Fruit fly (Drosophila melanogaster): ENCODE measurements around the gene CG13949.

CG13949 gene

dm6 chr2L:845341-846004, 9.7 kb upstream of the CG13949 start (continued):
- no peak for TF ChIP-seq Blimp-1 (GFP tag; optimal IDR thresholded peaks at IDR 0.05)
- peak; percentile 78 for TF ChIP-seq CG7368 (GFP tag; optimal IDR thresholded peaks at IDR 0.05)
- peak; percentile 32 for TF ChIP-seq fd59A (GFP tag; optimal IDR thresholded peaks at IDR 0.05)
- peak; percentile 92 for TF ChIP-seq Eip78C (GFP tag)
- peak; percentile 50 for TF ChIP-seq CG3032 (tag; optimal IDR thresholded peaks at IDR 0.05)
- peak; percentile 77 for TF ChIP-seq Lpt (GFP tag; optimal IDR thresholded peaks at IDR 0.05)
- peak; percentile 90 for TF ChIP-seq CG15336 (GFP tag; IDR thresholded peaks at IDR 0.05)
- peak; percentile 36 for TF ChIP-seq dsx (GFP tag; optimal IDR thresholded peaks at IDR 0.05; ENCODE audit: poor library complexity, severe bottlenecking)
- TF ChIP-seq fd85E (GFP tag; optimal IDR thresholded peaks at IDR 0.05), result peak; percentile 21
- peak; percentile 46 for TF ChIP-seq CG11902 (GFP tag; optimal IDR thresholded peaks at IDR 0.05)
- peak; percentile 27 for TF ChIP-seq CG1621 (tag; optimal IDR thresholded peaks at IDR 0.05)
- peak; percentile 46 for TF ChIP-seq Sox15 (GFP tag; optimal IDR thresholded peaks at IDR 0.05)
- peak; percentile 63 for TF ChIP-seq CG10669 (GFP tag; optimal IDR thresholded peaks at IDR 0.05)
- TF ChIP-seq CG16779 (tag; optimal IDR thresholded peaks at IDR 0.05), result peak; percentile 45
- no peak for TF ChIP-seq CG9139 (GFP tag; optimal IDR thresholded peaks at IDR 0.05)
- no peak for TF ChIP-seq CG11762 (GFP tag; optimal IDR thresholded peaks at IDR 0.05; ENCODE audit: insufficient read depth)
- peak; percentile 52 for TF ChIP-seq CG8632 (GFP tag; optimal IDR thresholded peaks at IDR 0.05)
- TF ChIP-seq eg (GFP tag; IDR thresholded peaks at IDR 0.05), result peak; percentile 91
- TF ChIP-seq Eip93F (GFP tag; optimal IDR thresholded peaks at IDR 0.05), result peak; percentile 2
- peak; percentile 70 for TF ChIP-seq CG6792 (GFP tag; optimal IDR thresholded peaks at IDR 0.05)
- peak; percentile 76 for TF ChIP-seq esn (GFP tag; optimal IDR thresholded peaks at IDR 0.05)
- peak; percentile 76 for TF ChIP-seq CG31627 (GFP tag; optimal IDR thresholded peaks at IDR 0.05)
- TF ChIP-seq salr (GFP tag; optimal IDR thresholded peaks at IDR 0.05), result peak; percentile 44 to 67
- TF ChIP-seq vri (GFP tag; optimal IDR thresholded peaks at IDR 0.05), result peak; percentile 46
- peak; percentile 83 for TF ChIP-seq net (GFP tag; optimal IDR thresholded peaks at IDR 0.05)
- peak; percentile 85 for TF ChIP-seq CG6276 (GFP tag; optimal IDR thresholded peaks at IDR 0.05)
- peak; percentile 74 for TF ChIP-seq CG11294 (GFP tag; IDR thresholded peaks at IDR 0.05)
- peak; percentile 91 for TF ChIP-seq svp (GFP tag)

DNA sequence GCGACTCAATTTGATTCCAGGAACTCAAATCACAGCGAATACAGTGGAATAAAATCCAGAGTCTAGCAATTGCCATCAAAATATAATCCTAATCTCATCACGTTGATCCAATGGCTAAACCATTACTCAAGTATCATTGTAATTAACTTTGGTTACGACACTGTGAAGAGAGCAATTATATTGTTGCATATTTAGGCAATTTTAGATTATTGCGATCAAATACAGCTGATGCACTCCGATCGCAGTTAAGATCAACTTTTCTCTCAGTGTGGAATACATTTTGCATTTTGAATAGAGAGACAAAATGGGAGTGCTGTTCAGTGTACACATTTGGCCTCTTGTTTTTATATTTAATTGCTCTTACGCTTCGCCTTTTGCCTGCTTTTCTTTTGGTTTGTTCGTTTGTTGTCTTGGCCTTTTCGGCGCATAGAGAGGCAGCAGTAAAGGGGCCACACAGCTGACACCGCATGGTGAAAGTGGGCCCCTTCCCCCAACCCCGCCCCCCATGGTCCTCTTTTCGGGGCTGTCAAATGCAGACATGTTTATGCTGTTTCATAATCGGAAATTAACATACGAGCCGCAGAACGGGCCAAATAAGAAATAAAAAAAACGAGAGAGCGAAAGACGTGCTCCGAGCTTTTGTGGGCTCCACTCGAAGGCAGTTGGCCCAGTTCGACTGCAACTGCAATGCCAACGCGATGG, 8.8 kb upstream of the CG13949 start:
- TF ChIP-seq acj6 (GFP tag; optimal IDR thresholded peaks at IDR 0.05) (peak; percentile 73), Blimp-1 (GFP tag; optimal IDR thresholded peaks at IDR 0.05) (peak; percentile 57), CG6163 (GFP tag; IDR thresholded peaks at IDR 0.05) (peak; percentile 70), CG15336 (GFP tag; IDR thresholded peaks at IDR 0.05) (peak; percentile 85), Hr4 (GFP tag; optimal IDR thresholded peaks at IDR 0.05) (peak; percentile 90), dsx (GFP tag; optimal IDR thresholded peaks at IDR 0.05; ENCODE audit: poor library complexity, severe bottlenecking) (no peak), net (GFP tag; optimal IDR thresholded peaks at IDR 0.05) (peak; percentile 61), CG3919 (GFP tag; optimal IDR thresholded peaks at IDR 0.05) (peak; percentile 69), CG16779 (tag; optimal IDR thresholded peaks at IDR 0.05) (peak; percentile 48), CG8319 (GFP tag; optimal IDR thresholded peaks at IDR 0.05) (peak; percentile 28), Smox (GFP tag; optimal IDR thresholded peaks at IDR 0.05) (peak; percentile 62), vri (GFP tag; optimal IDR thresholded peaks at IDR 0.05) (peak; percentile 58), OdsH (GFP tag; optimal IDR thresholded peaks at IDR 0.05) (peak; percentile 67), Eip75B (GFP tag; optimal IDR thresholded peaks at IDR 0.05) (peak; percentile 30), achi (GFP tag; optimal IDR thresholded peaks at IDR 0.05) (peak; percentile 64), fd85E (GFP tag; optimal IDR thresholded peaks at IDR 0.05) (no peak), CG4318 (GFP tag; optimal IDR thresholded peaks at IDR 0.05) (peak; percentile 80), CG6808 (GFP tag; optimal IDR thresholded peaks at IDR 0.05) (no peak), CG11762 (GFP tag; optimal IDR thresholded peaks at IDR 0.05; ENCODE audit: insufficient read depth) (peak; percentile 47), Sox14 (GFP tag; optimal IDR thresholded peaks at IDR 0.05) (peak; percentile 24), CG8632 (GFP tag; optimal IDR thresholded peaks at IDR 0.05) (peak; percentile 13), Ets21C (GFP tag; optimal IDR thresholded peaks at IDR 0.05) (peak; percentile 49), dac (GFP tag; optimal IDR thresholded peaks at IDR 0.05) (peak; percentile 70), CG10631 (GFP tag; optimal IDR thresholded peaks at IDR 0.05) (peak; percentile 32), lz (GFP tag; optimal IDR thresholded peaks at IDR 0.05) (peak; percentile 65), Hr38 (GFP tag; optimal IDR thresholded peaks at IDR 0.05) (no peak), fkh (GFP tag; optimal IDR thresholded peaks at IDR 0.05) (peak; percentile 12), Eip93F (GFP tag; optimal IDR thresholded peaks at IDR 0.05) (no peak), Lpt (GFP tag; optimal IDR thresholded peaks at IDR 0.05) (peak; percentile 64), CG6276 (GFP tag; optimal IDR thresholded peaks at IDR 0.05) (peak; percentile 78), Hr39 (GFP tag; optimal IDR thresholded peaks at IDR 0.05) (peak; percentile 66)

All from whole organism, prepupa.